Worm (Caenorhabditis elegans) whole organism, mixed stage, embryonic: Measurements from ENCODE around the gene C05E7.3.

Source experiments
- blmp-1 ChIP-seq: fragments of 150-350 bp; optimal IDR thresholded peaks from 2 replicates; lab custom pipeline; 2014; ENCODE audit warnings: missing biosample characterization, missing genetic modification characterization
- ceh-43 ChIP-seq: fragments of 200-800 bp; sonication (Bioruptor generic); optimal IDR thresholded peaks from 2 replicates; lab custom pipeline; 2018; ENCODE audit warnings: mild to moderate bottlenecking, missing genetic modification characterization, moderate library complexity, missing compliant biosample characterization
- elt-3 ChIP-seq: fragments of 150-350 bp; optimal IDR thresholded peaks from 2 replicates; lab custom pipeline; 2014; ENCODE audit warnings: missing biosample characterization, missing genetic modification characterization
- flh-1 ChIP-seq: fragments of 200-800 bp; sonication (Bioruptor generic); optimal IDR thresholded peaks from 2 replicates; lab custom pipeline; 2018; ENCODE audit warnings: mild to moderate bottlenecking, missing genetic modification characterization, moderate library complexity, missing compliant biosample characterization
- hlh-1 ChIP-seq: fragments of 150-350 bp; optimal IDR thresholded peaks from 2 replicates; lab custom pipeline; 2014; ENCODE audit warnings: missing biosample characterization, missing genetic modification reagents, missing genetic modification characterization
- lin-13 ChIP-seq: fragments of 150-350 bp; optimal IDR thresholded peaks from 2 replicates; lab custom pipeline; 2014; ENCODE audit warnings: missing biosample characterization, missing genetic modification characterization
- lsy-2 ChIP-seq: fragments of 150-350 bp; optimal IDR thresholded peaks from 2 replicates; lab custom pipeline; 2014; ENCODE audit warnings: missing biosample characterization, missing genetic modification characterization
- nhr-237 ChIP-seq: fragments of 150-350 bp; optimal IDR thresholded peaks from 2 replicates; lab custom pipeline; 2014; ENCODE audit warnings: missing biosample characterization, missing genetic modification characterization
- nhr-76 ChIP-seq: sonication (generic microtip); optimal IDR thresholded peaks from 2 replicates; lab custom pipeline; 2017; ENCODE audit warnings: missing biosample characterization, missing genetic modification characterization
- pha-4 ChIP-seq: fragments of 150-350 bp; optimal IDR thresholded peaks from 2 replicates; lab custom pipeline; 2018; ENCODE audit warnings: missing biosample characterization, missing genetic modification reagents, missing genetic modification characterization
- snpc-4 ChIP-seq: fragments of 150-350 bp; optimal IDR thresholded peaks from 2 replicates; lab custom pipeline; 2014; ENCODE audit warnings: missing biosample characterization, missing genetic modification characterization
- unc-39 ChIP-seq: fragments of 150-350 bp; optimal IDR thresholded peaks from 2 replicates; lab custom pipeline; 2014; ENCODE audit warnings: missing biosample characterization, missing genetic modification characterization
- unc-62 ChIP-seq: fragments of 150-350 bp; optimal IDR thresholded peaks from 2 replicates; lab custom pipeline; 2014; ENCODE audit warnings: missing biosample characterization, missing genetic modification reagents, missing genetic modification characterization

DNA sequence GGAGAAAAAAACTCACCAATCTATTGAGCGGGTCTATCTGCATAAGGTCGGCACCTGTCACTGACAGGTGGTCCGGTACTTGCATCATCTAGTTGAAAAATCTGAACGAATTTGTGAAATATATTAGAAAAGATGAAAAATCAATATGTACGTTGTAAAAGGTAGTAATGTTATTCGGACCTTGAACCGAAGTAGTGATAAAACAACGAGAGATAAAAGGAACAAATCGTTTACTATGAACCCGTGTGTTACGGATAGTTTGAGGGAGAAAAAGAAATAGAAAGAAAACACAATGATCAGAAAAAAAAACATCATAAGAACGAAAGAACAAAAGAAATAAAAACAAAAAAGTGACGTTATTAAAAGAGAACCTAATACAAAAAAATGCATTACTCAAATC lies 40.7 kb upstream of the C05E7.3 start, which contains the start of gene mff-1:
- TF ChIP-seq nhr-76 (tag; lab: Kevin White, UChicago) (no peak), ceh-43 (GFP tag; lab: Kevin White, UChicago) (no peak), snpc-4 (tag; lab: Kevin White, UChicago) (no peak), lsy-2 (tag; lab: Kevin White, UChicago) (no peak), blmp-1 (tag; lab: Kevin White, UChicago) (no peak), unc-62 (GFP tag; lab: Kevin White, UChicago) (no peak), unc-39 (no peak), lin-13 (tag; lab: Kevin White, UChicago) (no peak), pha-4 (tag; lab: Kevin White, UChicago) (no peak), elt-3 (tag; lab: Kevin White, UChicago) (no peak), hlh-1 (tag; lab: Kevin White, UChicago) (no peak), nhr-237 (tag; lab: Kevin White, UChicago) (no peak), flh-1 (no peak)
